Fruit fly (Drosophila melanogaster): Measurements from ENCODE around the gene CG42724.

dm6 chr3R:6400710-6401521, 32.8 kb upstream of the CG42724 start:
- no peak for TF ChIP-seq psq (optimal IDR thresholded peaks at IDR 0.05)
- TF ChIP-seq ttk (optimal IDR thresholded peaks at IDR 0.05): no peak

Measured in Kc167 (cell line).